Worm (Caenorhabditis elegans) whole organism, midembryonic: ENCODE results near the gene M02F4.2.

ENCODE experiments used
- T22C8.4 ChIP-seq: fragments of 200-800 bp; sonication (Bioruptor generic); IDR thresholded peaks from 2 replicates; pipeline ENCODE4 v1.3.6; 2022; ENCODE audit warnings: missing genetic modification characterization, missing compliant biosample characterization
- cog-1 ChIP-seq: sonication (generic microtip); optimal IDR thresholded peaks from 2 replicates; lab custom pipeline; 2016; ENCODE audit warnings: missing genetic modification characterization, missing compliant biosample characterization
- flt-1 ChIP-seq: fragments of 200-800 bp; sonication (Bioruptor generic); IDR thresholded peaks from 2 replicates; pipeline ENCODE4 v1.3.6; 2022; ENCODE audit warnings: missing genetic modification characterization, missing compliant biosample characterization
- med-1 ChIP-seq: sonication (generic microtip); optimal IDR thresholded peaks from 2 replicates; lab custom pipeline; 2017; ENCODE audit warnings: missing genetic modification characterization, mild to moderate bottlenecking, missing compliant biosample characterization, antibody characterized with exemption, missing genetic modification reagents; ENCODE audit not compliant: insufficient read depth
- ref-1 ChIP-seq: fragments of 200-800 bp; sonication (Bioruptor generic); conservative IDR thresholded peaks from 2 replicates; pipeline ENCODE4 v1.3.6; 2022; ENCODE audit warnings: missing genetic modification reagents, missing genetic modification characterization, missing compliant biosample characterization
- tab-1 ChIP-seq: fragments of 200-800 bp; sonication (Bioruptor generic); IDR thresholded peaks from 2 replicates; pipeline ENCODE4 v1.3.6; 2022; ENCODE audit warnings: missing genetic modification characterization, missing compliant biosample characterization

ce11 chrX:3033492-3033891 lies 611 bp downstream of the M02F4.2 start:
- TF ChIP-seq flt-1 (GFP tag; lab: Robert Waterston, UW): no peak
- no peak for TF ChIP-seq ref-1 (GFP tag; lab: Robert Waterston, UW)
- TF ChIP-seq cog-1: no peak
- no peak for TF ChIP-seq med-1 (GFP tag; lab: Kevin White, UChicago)
- TF ChIP-seq T22C8.4 (GFP tag; lab: Robert Waterston, UW): no peak
- no peak for TF ChIP-seq tab-1 (GFP tag; lab: Robert Waterston, UW)
